Worm (Caenorhabditis elegans): Measurements from ENCODE around the gene clec-119.
"Not testable (repeated sequence)": the region's sequence is repeated elsewhere in the genome, so short reads cannot be mapped to it uniquely, and the experiment has no call there.

clec-119 gene

ce11 chrII:1275439-1275838 is 19.7 kb downstream of the clec-119 start, which contains the start of gene Y57G7A.5:
Y57G7A.5 (minus strand) TSS chrII:1275539.
- TF ChIP-seq ama-1 (optimal IDR thresholded peaks at IDR 0.05) (no peak), mdl-1 (tag; optimal IDR thresholded peaks at IDR 0.05) (no peak), lin-39 (tag; optimal IDR thresholded peaks at IDR 0.05) (no peak), ztf-4 (tag; optimal IDR thresholded peaks at IDR 0.05) (no peak), ceh-82 (tag; optimal IDR thresholded peaks at IDR 0.05) (no peak), alr-1 (tag; optimal IDR thresholded peaks at IDR 0.05) (no peak), dmd-4 (tag; optimal IDR thresholded peaks at IDR 0.05) (no peak), ztf-1 (GFP tag; conservative IDR thresholded peaks at IDR 0.05) (no peak), lsy-2 (tag; optimal IDR thresholded peaks at IDR 0.05) (no peak), nhr-21 (tag; optimal IDR thresholded peaks at IDR 0.05) (no peak), nhr-23 (tag; optimal IDR thresholded peaks at IDR 0.05) (no peak), mab-5 (tag; optimal IDR thresholded peaks at IDR 0.05) (no peak), snpc-4 (tag; optimal IDR thresholded peaks at IDR 0.05) (no peak), nhr-237 (tag; optimal IDR thresholded peaks at IDR 0.05) (no peak), unc-62 (GFP tag; optimal IDR thresholded peaks at IDR 0.05) (no peak), elt-1 (tag; optimal IDR thresholded peaks at IDR 0.05) (no peak), sma-3 (GFP tag; optimal IDR thresholded peaks at IDR 0.05) (no peak), blmp-1 (tag; optimal IDR thresholded peaks at IDR 0.05; ENCODE audit: insufficient read depth) (no peak), nhr-25 (tag; optimal IDR thresholded peaks at IDR 0.05) (no peak)

DNA sequence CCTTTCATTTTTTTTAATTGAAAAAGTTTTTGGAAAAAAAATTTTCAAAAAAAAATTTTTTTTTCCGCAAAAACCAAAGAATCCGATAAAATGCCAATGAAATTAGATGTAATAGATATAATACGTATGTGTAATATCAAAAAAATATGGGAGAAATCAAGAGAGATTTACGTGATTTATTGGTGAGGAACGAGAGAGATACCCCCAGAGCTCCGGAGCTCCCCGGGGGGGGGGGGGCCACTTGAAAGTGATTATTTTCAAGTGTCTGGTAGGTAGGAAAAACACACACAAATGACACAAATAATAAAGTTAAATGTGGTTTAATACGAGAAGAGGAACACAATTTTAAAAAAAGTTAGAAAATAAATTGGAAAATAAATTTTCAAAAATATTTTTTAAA is 21.0 kb downstream of the clec-119 start, which contains the start of gene Y57G7A.11:
TSS of gene Y57G7A.11 (minus strand) at position 101 of the 400 bp plus-strand sequence.
- TF ChIP-seq nhr-12 (tag; optimal IDR thresholded peaks at IDR 0.05) (no peak), R02D3.7 (tag; optimal IDR thresholded peaks at IDR 0.05) (no peak), sma-9 (GFP tag; optimal IDR thresholded peaks at IDR 0.05) (no peak), sma-9 (tag; optimal IDR thresholded peaks at IDR 0.05) (no peak), sma-3 (GFP tag; optimal IDR thresholded peaks at IDR 0.05) (no peak), crh-2 (tag; optimal IDR thresholded peaks at IDR 0.05) (no peak), nhr-23 (tag; optimal IDR thresholded peaks at IDR 0.05) (no peak), ceh-82 (tag; optimal IDR thresholded peaks at IDR 0.05) (no peak)

DNA sequence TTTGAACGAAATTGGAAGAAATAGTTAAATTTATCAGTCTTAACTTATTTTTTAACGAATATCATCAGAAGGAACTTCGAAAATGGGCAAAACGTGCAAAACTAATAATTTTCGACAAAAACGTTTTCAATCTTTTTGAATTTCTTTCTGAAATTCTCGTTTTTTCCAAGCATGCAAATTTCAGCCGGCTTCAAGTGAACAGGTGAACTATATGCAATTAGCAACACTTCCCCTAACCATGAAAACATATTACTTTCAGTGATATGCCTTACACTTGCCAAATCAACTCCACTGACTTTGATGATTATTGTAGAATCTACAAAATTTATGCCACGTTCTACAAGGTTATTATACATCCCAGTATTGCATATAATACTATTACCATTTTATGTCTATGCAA is 22.6 kb downstream of the clec-119 start, which contains the start of gene srz-63:
TSS of gene srz-63 (plus strand) at position 301 of the 400 bp plus-strand sequence.
- not testable (repeated sequence) for TF ChIP-seq nhr-12, elt-3, dmd-4 (tag; optimal IDR thresholded peaks at IDR 0.05)

DNA sequence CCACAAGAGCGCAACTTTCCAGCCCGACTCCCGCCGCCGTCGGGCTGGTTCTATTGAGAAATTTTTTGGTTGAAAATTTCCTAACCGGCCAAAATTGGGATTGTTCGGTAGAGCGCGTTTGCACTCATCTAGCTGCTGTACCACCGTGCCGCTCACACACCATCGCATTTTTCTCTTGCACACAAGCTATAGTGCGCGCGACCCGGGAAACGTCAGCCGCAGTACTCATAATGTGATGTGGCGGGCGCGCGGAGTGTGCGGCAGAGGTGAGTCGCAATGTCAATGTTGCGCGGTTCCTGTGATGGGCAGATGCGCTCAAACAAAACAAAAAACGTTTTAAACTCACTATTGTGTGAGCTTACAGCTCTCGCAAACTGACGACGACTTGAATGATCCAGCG is 29.2 kb downstream of the clec-119 start:
- TF ChIP-seq gmeb-1 (tag; optimal IDR thresholded peaks at IDR 0.05) (no peak), ceh-82 (tag; optimal IDR thresholded peaks at IDR 0.05) (no peak), crh-2 (tag; optimal IDR thresholded peaks at IDR 0.05) (no peak), unc-62 (GFP tag; optimal IDR thresholded peaks at IDR 0.05) (no peak), sma-3 (GFP tag; optimal IDR thresholded peaks at IDR 0.05) (no peak), nhr-129 (tag; optimal IDR thresholded peaks at IDR 0.05) (no peak), lin-13 (GFP tag; optimal IDR thresholded peaks at IDR 0.05) (no peak), unc-39 (tag; optimal IDR thresholded peaks at IDR 0.05) (no peak), lin-39 (tag; optimal IDR thresholded peaks at IDR 0.05) (no peak), lsy-2 (tag; optimal IDR thresholded peaks at IDR 0.05) (no peak)

DNA sequence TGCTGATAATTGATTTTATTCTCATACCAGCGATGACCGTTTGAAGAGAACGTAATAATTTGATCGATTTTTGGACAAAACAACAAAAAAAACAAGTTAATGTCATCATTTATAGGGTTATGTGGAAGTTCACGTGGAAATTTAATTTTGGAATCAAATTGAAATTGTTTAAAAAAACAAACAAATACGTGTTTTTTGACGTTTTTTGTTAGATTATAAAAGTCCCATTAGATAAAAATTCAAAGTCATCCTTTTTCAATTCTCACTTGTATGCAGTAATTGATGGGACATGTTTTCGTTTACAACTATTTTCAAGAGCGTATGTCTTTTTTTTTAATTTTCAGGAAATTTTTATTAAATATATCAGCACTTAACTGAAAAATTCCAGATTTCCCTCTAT is 29.8 kb downstream of the clec-119 start, which contains the start of the genes Y57G7A.6 and Y57G7A.3:
TSS of gene Y57G7A.6 (minus strand) at position 101 of the 400 bp plus-strand sequence.
TSS of gene Y57G7A.3 (plus strand) at position 269 of the 400 bp plus-strand sequence.
- TF ChIP-seq ZK546.5 (tag; optimal IDR thresholded peaks at IDR 0.05) (no peak), mdl-1 (tag; optimal IDR thresholded peaks at IDR 0.05) (no peak), nhr-23 (tag; optimal IDR thresholded peaks at IDR 0.05) (no peak), nhr-129 (tag; optimal IDR thresholded peaks at IDR 0.05) (no peak), aly-2 (tag; optimal IDR thresholded peaks at IDR 0.05) (no peak), ztf-4 (tag; optimal IDR thresholded peaks at IDR 0.05) (no peak)

- TF ChIP-seq nhr-77 (tag; optimal IDR thresholded peaks at IDR 0.05), result no peak
- TF ChIP-seq ceh-82 (tag; optimal IDR thresholded peaks at IDR 0.05), result no peak
These were observed 37.4 kb downstream of the clec-119 start, which contains the start of gene srz-64 for ce11 chrII:1293157-1293556. srz-64 (minus strand) TSS chrII:1293257.
